Worm (Caenorhabditis elegans) whole organism, L3 larva: ENCODE data around the gene F09A5.2.

Experiments
- ceh-9 ChIP-seq: sonication (generic microtip); optimal IDR thresholded peaks from 2 replicates; lab custom pipeline; 2018; ENCODE audit warnings: missing biosample characterization, missing genetic modification characterization
- lsy-12 ChIP-seq: sonication (generic microtip); optimal IDR thresholded peaks from 2 replicates; lab custom pipeline; 2016; ENCODE audit warnings: mild to moderate bottlenecking, missing genetic modification characterization, missing compliant biosample characterization
- pqm-1 ChIP-seq: fragments of 150-350 bp; optimal IDR thresholded peaks from 2 replicates; lab custom pipeline; 2017; ENCODE audit warnings: missing biosample characterization, missing genetic modification characterization, inconsistent platforms

DNA sequence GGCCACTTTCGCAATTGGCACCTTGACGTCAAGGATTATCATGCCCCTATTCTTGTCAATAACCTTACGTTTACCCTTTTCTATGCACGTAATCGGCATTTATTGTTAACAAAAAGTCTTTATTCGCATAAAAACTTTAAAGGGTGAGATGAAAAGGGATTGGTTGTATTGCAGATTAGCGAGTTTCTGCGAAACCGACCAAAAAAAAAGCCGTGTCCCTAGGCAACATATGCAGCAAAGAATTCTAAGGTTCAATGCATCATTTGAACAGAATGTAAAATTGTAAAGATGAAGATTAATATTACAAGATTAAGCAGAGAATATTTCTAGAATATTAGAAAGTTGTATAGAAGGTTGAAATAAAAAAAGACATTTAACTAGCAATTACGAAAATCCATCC lies 47.1 kb downstream of the F09A5.2 start:
- no peak for TF ChIP-seq pqm-1 (tag; lab: Kevin White, UChicago)
- no peak for TF ChIP-seq lsy-12 (tag; lab: Kevin White, UChicago)
- no peak for TF ChIP-seq ceh-9 (tag; lab: Kevin White, UChicago)
